Worm (Caenorhabditis elegans): ENCODE results near the gene egl-36.

The egl-36 gene

DNA sequence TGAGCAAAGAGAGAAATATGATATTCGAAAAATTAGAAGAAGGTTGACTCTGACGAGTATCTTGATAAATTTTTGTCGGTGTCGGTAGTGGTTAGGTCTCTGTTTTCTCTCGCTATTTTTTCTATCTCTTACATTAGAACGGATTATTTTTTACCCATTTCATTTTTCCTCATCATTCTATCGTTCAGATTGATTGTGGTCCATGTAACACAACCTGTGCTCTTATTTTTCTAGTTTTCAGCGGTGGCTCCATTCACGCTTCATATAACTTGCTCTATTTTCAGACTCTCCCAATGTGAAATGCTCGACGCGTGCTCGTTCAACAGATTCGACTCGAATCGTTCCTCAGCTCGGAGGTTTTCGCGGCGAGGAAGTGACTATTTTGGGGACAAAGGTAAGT, at the start of gene egl-36:
egl-36 (plus strand) TSS at position 301 of the 400 bp plus-strand sequence.
- no peak for TF ChIP-seq him-1 (tag; optimal IDR thresholded peaks at IDR 0.05)
- no peak for TF ChIP-seq dao-5 (tag; optimal IDR thresholded peaks at IDR 0.05)
- TF ChIP-seq W03F9.2 (tag; optimal IDR thresholded peaks at IDR 0.05): no peak

DNA sequence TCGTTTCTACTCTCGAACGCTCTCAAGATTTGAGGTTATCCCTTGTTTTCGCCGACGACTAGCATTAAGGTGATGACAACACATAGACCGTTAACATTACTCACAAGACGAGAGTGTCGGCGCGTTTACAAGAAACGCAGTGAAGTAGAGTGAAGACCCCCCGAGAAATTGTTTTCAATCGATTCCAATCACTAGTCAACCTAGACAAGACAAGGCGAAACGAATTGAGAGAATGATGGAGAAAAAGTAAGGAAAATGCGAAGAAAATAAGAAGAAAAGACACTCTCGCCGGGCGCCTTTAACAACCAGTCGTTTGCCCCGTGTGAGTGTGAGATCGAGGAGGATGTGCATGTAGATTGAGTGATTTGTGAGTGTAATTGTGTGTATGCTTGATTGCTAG, 49.6 kb upstream of the egl-36 start:
- TF ChIP-seq dao-5 (tag; optimal IDR thresholded peaks at IDR 0.05) (no peak), him-1 (tag; optimal IDR thresholded peaks at IDR 0.05) (no peak), W03F9.2 (tag; optimal IDR thresholded peaks at IDR 0.05) (no peak)

DNA sequence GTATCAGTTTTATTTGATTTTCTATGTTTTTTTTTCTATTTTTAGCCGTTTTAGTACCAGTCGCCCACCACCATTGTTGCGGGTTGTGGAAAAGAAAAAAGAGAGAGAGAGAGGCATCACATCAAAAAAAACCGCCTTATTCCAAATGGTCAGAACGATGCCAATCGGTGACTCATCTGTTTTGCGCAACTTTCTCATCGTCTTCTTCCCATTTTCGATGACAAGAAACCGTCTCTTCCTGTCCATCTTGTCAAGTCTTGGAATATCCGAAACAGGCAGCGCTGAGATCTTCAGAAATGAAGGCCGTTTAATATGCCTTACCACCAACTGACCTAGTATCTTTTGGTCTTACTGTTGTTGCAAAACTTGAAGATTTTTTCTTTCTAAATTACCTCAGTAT, 47.6 kb upstream of the egl-36 start:
- no peak for TF ChIP-seq W03F9.2 (tag; optimal IDR thresholded peaks at IDR 0.05)
- TF ChIP-seq him-1 (tag; optimal IDR thresholded peaks at IDR 0.05): no peak
- TF ChIP-seq dao-5 (tag; optimal IDR thresholded peaks at IDR 0.05): no peak

DNA sequence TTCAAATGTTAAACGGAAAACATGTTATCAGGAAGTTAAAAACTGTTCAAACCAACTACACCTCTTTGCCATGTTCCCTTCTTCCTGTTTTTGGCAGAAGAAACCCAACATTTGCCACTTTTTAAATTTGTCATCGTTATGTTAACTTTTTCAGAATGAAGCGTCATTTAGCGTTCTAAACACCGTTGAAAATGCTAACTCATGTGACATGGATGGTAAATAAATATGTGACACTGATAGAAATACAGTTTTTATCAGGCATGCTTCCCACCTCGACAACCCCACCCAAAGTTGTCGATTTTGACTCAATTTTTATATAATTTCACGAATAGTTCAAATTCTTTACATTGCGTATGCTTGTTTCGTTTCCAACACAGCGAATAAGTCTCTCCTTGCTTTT, 46.8 kb upstream of the egl-36 start:
- no peak for TF ChIP-seq W03F9.2 (tag; optimal IDR thresholded peaks at IDR 0.05)
- TF ChIP-seq dao-5 (tag; optimal IDR thresholded peaks at IDR 0.05): no peak
- TF ChIP-seq him-1 (tag; optimal IDR thresholded peaks at IDR 0.05): no peak

DNA sequence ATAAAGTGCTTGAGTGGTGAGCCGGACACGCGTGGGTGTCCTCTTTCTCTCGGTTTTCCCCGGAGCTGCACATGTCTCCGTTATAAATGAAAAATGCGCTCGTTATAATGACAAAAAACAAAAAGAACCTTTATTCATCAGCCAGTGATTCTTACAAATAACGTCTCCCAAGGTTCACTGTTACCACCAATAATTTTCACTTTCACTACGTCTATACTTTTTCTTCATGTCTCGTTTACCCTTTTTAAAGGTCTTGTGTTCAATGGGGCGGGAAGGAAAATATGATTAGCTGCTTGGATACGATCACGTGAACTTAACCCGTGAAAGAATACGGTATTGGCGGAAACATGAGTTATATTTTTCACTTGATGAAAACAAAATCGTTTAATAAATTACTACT, 45.8 kb upstream of the egl-36 start:
- TF ChIP-seq dao-5 (tag; optimal IDR thresholded peaks at IDR 0.05) (no peak), him-1 (tag; optimal IDR thresholded peaks at IDR 0.05) (no peak), W03F9.2 (tag; optimal IDR thresholded peaks at IDR 0.05) (no peak)

DNA sequence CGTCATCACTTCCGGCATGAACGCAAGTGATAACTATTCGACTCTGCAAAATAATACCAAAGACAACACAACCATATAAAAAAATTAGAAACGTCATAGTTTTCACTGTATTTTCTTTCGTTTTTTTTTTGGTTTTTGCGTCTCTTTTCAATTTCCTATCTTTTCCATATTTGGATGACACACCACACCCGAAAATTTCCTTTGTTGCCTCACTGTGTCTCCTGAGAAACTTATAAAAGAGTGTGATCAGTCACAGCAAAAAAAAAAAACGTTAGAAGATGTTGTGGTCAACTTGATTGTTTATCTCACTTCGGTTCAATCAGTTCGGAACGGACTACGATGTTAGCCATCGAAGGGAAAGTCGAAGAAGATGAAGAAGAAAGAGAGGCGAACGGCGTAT, 44.4 kb upstream of the egl-36 start:
- TF ChIP-seq him-1 (tag; optimal IDR thresholded peaks at IDR 0.05): no peak
- TF ChIP-seq dao-5 (tag; optimal IDR thresholded peaks at IDR 0.05): no peak
- TF ChIP-seq W03F9.2 (tag; optimal IDR thresholded peaks at IDR 0.05): no peak

DNA sequence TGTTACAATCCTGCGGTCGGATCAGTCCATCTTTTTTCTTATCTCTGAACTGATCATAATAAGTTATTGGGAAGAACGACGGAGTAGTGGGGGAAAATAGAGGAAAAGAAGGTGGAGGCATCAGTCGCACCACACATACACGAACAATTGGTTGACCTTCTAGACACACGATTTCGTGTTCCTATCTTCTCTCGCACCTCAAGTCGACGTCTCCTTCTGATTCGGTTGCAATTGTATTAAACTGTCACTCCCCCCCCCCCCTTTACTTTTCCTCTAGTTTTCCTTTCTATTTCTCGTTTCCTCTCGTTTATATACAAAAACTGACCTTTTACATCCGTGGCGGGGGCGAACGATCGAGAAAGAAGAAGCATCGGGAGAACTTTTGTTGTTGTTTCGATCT, 42.9 kb upstream of the egl-36 start:
- TF ChIP-seq him-1 (tag; optimal IDR thresholded peaks at IDR 0.05): no peak
- TF ChIP-seq dao-5 (tag; optimal IDR thresholded peaks at IDR 0.05): no peak
- no peak for TF ChIP-seq W03F9.2 (tag; optimal IDR thresholded peaks at IDR 0.05)

DNA sequence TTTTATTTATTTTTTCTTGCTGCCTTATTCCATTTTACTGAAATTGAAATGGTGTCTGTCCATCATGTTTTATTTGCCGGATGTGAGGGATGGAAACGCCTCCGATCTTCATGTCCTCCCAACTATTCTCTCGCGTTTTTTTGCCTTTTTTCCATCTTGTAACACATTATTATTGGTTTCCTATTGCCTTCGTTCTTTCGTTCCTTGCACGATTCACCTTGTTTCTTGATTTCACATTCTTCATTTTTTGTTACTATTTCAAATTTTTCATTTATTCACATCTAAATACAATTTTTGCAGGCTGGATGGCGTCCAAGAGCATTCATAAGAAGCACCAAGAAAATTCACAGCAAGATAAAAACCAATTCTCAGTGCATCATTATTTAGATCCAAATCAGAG, 42.5 kb upstream of the egl-36 start, which contains the start of gene yap-1:
yap-1 (plus strand) TSS at position 301 of the 400 bp plus-strand sequence.
- TF ChIP-seq dao-5 (tag; optimal IDR thresholded peaks at IDR 0.05) (no peak), him-1 (tag; optimal IDR thresholded peaks at IDR 0.05) (no peak), W03F9.2 (tag; optimal IDR thresholded peaks at IDR 0.05) (no peak)

DNA sequence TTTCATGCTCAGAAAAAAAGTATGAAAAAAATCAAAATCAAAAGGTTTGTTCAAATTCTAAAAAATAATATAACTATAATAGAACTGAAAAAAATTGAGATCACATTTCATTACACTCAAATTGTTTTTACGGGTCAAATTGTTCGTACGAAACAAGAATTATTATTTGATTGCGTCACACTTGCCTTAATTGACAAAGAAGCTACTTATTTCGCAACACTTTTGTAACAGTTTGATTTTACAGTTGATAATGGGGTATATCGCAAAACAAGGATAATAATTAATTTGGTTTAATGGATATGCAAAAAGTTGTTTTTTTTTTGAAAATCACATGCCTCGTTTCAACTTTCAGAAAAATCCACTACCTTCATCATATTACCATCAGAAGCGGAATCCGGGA, 42.1 kb upstream of the egl-36 start:
- no peak for TF ChIP-seq dao-5 (tag; optimal IDR thresholded peaks at IDR 0.05)
- TF ChIP-seq him-1 (tag; optimal IDR thresholded peaks at IDR 0.05): no peak
- no peak for TF ChIP-seq W03F9.2 (tag; optimal IDR thresholded peaks at IDR 0.05)

DNA sequence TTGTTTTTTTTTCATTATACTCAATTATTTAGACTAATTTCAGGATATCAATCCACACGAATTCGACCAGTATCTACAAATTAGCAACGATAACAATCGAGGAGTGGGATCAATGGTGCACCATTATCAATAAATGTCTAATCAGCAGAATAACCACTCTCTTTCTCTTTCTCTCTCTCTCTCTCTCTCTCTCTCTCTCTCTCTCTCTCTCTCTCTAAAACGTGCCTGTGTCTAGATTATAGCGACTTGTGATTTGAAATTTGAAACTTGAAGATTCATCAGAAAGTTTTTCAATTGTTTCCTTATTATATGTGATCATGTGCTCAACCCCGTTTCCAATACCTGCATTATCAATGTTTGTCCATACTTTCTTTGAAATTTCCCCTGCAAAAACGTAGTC, 39.9 kb upstream of the egl-36 start:
- no peak for TF ChIP-seq W03F9.2 (tag; optimal IDR thresholded peaks at IDR 0.05)
- no peak for TF ChIP-seq dao-5 (tag; optimal IDR thresholded peaks at IDR 0.05)
- TF ChIP-seq him-1 (tag; optimal IDR thresholded peaks at IDR 0.05): no peak

DNA sequence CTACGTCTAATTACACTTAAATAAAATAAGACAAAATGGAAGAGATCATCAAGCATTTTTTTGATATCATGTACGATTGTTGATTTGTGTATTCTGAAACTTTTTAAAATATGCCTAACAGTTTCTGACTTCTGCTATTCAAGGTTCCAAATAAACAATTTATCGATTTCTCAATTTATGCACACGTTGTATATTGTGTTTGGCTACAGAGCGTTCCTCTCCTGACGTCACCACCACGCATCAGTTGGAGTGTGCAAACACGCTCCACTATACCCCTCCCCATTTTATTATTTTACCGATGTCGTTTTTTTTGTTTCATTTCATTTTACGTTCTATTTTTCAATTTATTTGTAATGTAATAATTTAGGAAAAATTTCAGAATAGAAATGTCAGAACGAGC, 39.2 kb upstream of the egl-36 start, which contains the start of gene plpp-1.3:
plpp-1.3 (plus strand) TSS at position 380 of the 400 bp plus-strand sequence.
- no peak for TF ChIP-seq him-1 (tag; optimal IDR thresholded peaks at IDR 0.05)
- no peak for TF ChIP-seq W03F9.2 (tag; optimal IDR thresholded peaks at IDR 0.05)
- TF ChIP-seq dao-5 (tag; optimal IDR thresholded peaks at IDR 0.05): no peak

DNA sequence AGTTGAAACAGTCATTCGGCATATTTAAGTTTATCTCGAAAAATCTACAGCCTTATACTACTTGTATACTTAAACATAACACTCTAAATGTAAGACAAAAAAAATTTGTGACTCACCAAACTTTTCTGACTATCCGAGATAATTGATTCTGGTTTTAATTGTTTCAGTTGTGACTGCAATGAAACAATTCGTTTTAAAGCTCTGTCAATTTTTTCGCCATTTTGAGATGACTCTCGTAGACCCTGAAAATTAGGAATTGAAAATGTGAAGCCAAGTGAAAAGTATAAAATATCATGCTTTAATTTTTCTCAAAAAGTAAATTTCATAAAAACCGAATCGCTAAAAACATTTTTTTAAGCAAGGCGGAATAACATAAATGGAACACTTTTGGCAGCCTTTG, 29.8 kb upstream of the egl-36 start:
- TF ChIP-seq dao-5 (tag; optimal IDR thresholded peaks at IDR 0.05): no peak
- TF ChIP-seq him-1 (tag; optimal IDR thresholded peaks at IDR 0.05): no peak
- TF ChIP-seq W03F9.2 (tag; optimal IDR thresholded peaks at IDR 0.05): no peak

DNA sequence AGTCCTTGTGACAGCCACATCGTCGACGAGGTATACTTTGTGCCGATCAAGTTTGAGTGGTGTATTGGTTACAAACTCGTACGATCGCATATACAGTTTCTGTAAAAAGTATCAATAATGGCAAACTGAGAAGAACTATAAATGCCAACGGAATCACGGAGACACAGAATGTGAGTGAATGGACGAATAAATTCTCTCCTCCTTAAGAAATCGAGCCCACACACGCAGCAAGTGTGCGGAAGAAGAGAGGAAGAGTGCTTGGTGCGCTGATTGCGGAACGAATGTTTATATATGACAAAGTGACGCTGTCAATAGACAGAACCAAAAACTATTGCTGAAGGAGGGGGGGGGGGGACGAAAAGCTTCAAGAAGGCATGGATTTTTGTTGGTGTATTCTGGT, 22.4 kb upstream of the egl-36 start, which contains the start of gene rhgf-1:
rhgf-1 (minus strand) TSS at position 101 of the 400 bp plus-strand sequence.
- no peak for TF ChIP-seq him-1 (tag; optimal IDR thresholded peaks at IDR 0.05)
- TF ChIP-seq dao-5 (tag; optimal IDR thresholded peaks at IDR 0.05): no peak

DNA sequence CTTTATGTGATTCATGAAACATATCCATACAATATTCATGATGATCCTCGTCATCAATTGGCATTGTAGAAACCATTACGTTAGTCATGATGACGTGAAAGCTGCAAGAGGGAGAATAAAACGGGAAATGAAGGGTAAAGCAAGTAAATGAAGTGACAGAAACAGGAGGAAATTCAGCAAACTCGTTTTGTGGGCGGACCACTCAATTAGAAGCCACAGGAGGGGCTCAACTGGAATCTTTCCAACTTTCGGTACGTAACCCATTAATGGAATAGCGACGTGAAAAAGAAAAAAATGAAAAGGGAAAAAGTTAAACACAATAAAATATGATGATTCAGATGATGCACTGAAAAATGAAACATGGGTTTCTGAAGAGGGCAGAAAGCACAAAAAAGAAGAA, 17.1 kb upstream of the egl-36 start, which contains the start of gene T01C1.4:
T01C1.4 (minus strand) TSS at position 101 of the 400 bp plus-strand sequence.
- TF ChIP-seq him-1 (tag; optimal IDR thresholded peaks at IDR 0.05) (no peak), W03F9.2 (tag; optimal IDR thresholded peaks at IDR 0.05) (no peak), dao-5 (tag; optimal IDR thresholded peaks at IDR 0.05) (no peak)

DNA sequence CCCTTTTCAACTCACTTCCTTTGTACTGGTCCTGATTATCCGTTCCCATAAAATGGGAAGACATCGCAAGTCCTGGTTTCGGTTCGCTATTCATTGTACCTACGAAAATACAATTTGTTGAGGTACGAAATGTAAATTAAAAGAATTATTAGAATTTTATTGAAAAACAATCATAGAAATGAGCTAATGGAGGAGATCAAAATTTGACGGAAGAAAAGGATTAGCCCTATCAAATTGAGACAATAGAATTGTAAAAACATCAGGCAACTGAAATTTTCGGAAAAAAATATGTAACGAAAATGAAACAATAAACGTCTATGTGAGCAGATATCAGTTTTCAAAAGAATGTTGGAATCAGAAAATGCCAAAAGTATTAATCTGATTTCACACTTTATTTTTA, 12.2 kb upstream of the egl-36 start, which contains the start of gene mbr-1:
mbr-1 (minus strand) TSS at position 101 of the 400 bp plus-strand sequence.
- TF ChIP-seq him-1 (tag; optimal IDR thresholded peaks at IDR 0.05): no peak
- TF ChIP-seq dao-5 (tag; optimal IDR thresholded peaks at IDR 0.05): no peak
- no peak for TF ChIP-seq W03F9.2 (tag; optimal IDR thresholded peaks at IDR 0.05)

Measured in whole organism, L4/young adult.